Fruit fly (Drosophila melanogaster) whole organism, pupa: ENCODE measurements around the gene Prosbeta2R2.

ENCODE experiments used
- CG13204 ChIP-seq: fragments of 200-800 bp; sonication (Bioruptor generic); optimal IDR thresholded peaks from 2 replicates; lab custom pipeline; 2018; ENCODE audit warnings: missing biosample characterization, mild to moderate bottlenecking, missing genetic modification characterization, moderate library complexity
- CG15710 ChIP-seq: fragments of 200-800 bp; sonication (Bioruptor generic); optimal IDR thresholded peaks from 2 replicates; lab custom pipeline; 2018; ENCODE audit warnings: missing biosample characterization, mild to moderate bottlenecking, missing genetic modification characterization, moderate library complexity
- CG4496 ChIP-seq: fragments of 200-800 bp; sonication (Bioruptor generic); IDR thresholded peaks from 3 replicates; pipeline ENCODE4 v1.3.6; 2022; ENCODE audit warnings: missing biosample characterization, missing genetic modification characterization
- CG8159 ChIP-seq: fragments of 200-800 bp; sonication (Bioruptor generic); optimal IDR thresholded peaks from 3 replicates; lab custom pipeline; 2018; ENCODE audit warnings: missing biosample characterization, mild to moderate bottlenecking, missing genetic modification characterization, moderate library complexity
- CG9948 ChIP-seq: fragments of 200-800 bp; sonication (Bioruptor generic); optimal IDR thresholded peaks from 2 replicates; lab custom pipeline; 2018; ENCODE audit warnings: missing biosample characterization, mild to moderate bottlenecking, missing genetic modification characterization, moderate library complexity
- Ets98B ChIP-seq: fragments of 200-800 bp; sonication (Bioruptor generic); IDR thresholded peaks from 2 replicates; pipeline ENCODE4 v1.3.6; 2022; ENCODE audit warnings: missing biosample characterization, missing genetic modification characterization
- fd96Ca ChIP-seq: fragments of 200-800 bp; sonication (Bioruptor generic); IDR thresholded peaks from 3 replicates; pipeline ENCODE4 v1.3.6; 2022; ENCODE audit warnings: missing biosample characterization, missing genetic modification characterization
- gl ChIP-seq: fragments of 200-800 bp; sonication (Bioruptor generic); optimal IDR thresholded peaks from 2 replicates; lab custom pipeline; 2018; ENCODE audit warnings: missing biosample characterization, mild to moderate bottlenecking, missing genetic modification characterization
- rn ChIP-seq: fragments of 200-800 bp; sonication (Bioruptor generic); IDR thresholded peaks from 2 replicates; pipeline ENCODE4 v1.3.6; 2022; ENCODE audit warnings: missing biosample characterization, missing genetic modification characterization

dm6 chr3R:5214162-5214916 is 5.0 kb downstream of the Prosbeta2R2 start:
- TF ChIP-seq rn (no peak), CG13204 (GFP tag; lab: Kevin White, UChicago) (no peak), CG8159 (tag; lab: Kevin White, UChicago) (no peak), gl (no peak), CG4496 (0 out of 3 replicates have a peak, but pooled peaks have one; percentile 33), Ets98B (GFP tag; lab: Robert Waterston, UW) (peak; percentile 23; the same call in 1 of the 2 replicates), fd96Ca (GFP tag; lab: Robert Waterston, UW) (0 out of 3 replicates have a peak, but pooled peaks have one; percentile 34), CG15710 (no peak), CG9948 (tag; lab: Kevin White, UChicago) (no peak)
